Fruit fly (Drosophila melanogaster): Measurements from ENCODE around the gene CG5707.

Gene CG5707

DNA sequence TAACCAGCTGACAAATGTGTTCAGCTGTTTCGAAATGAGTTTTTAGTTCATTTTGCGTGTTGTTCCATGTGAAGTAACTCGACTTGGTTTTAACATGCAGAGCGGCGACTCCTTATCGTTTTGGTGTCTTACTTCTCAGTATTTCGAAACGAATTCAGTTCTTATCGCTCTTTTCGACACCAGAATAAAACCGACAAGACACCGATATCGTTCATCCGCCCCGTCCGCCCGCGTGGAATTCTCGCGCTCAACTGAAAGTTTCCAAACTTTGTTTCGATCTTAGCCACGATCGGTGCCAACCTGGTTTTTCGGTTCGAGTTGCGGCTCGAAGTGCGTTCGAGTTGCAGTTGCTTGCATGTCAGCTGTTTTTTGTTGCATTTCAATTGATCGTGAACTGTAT, 28.4 kb downstream of the CG5707 start, which contains the start of gene CG15822 (continued):
- TF ChIP-seq sc (optimal IDR thresholded peaks at IDR 0.05) (no peak), sc (GFP tag; optimal IDR thresholded peaks at IDR 0.05) (no peak), gem (tag; optimal IDR thresholded peaks at IDR 0.05) (no peak), CG12769 (tag; optimal IDR thresholded peaks at IDR 0.05) (peak; percentile 11), sens-2 (GFP tag; IDR thresholded peaks at IDR 0.05) (no peak), Eip74EF (GFP tag; optimal IDR thresholded peaks at IDR 0.05) (no peak), PHDP (tag; optimal IDR thresholded peaks at IDR 0.05) (no peak), p53 (GFP tag; optimal IDR thresholded peaks at IDR 0.05) (no peak), CG12299 (tag; optimal IDR thresholded peaks at IDR 0.05) (no peak), da (GFP tag; optimal IDR thresholded peaks at IDR 0.05) (no peak), Adf1 (GFP tag; IDR thresholded peaks at IDR 0.05) (no peak), nom (GFP tag; optimal IDR thresholded peaks at IDR 0.05) (no peak)

- TF ChIP-seq disco-r (GFP tag; optimal IDR thresholded peaks at IDR 0.05): no peak
- TF ChIP-seq Pdp1 (GFP tag; optimal IDR thresholded peaks at IDR 0.05): peak in 1 of 2 experiments; percentile 33
- peak; percentile 55; the same call in 1 of the 2 replicates for TF ChIP-seq Drgx (GFP tag; IDR thresholded peaks at IDR 0.05)
- no peak for TF ChIP-seq ems (GFP tag; optimal IDR thresholded peaks at IDR 0.05)
- TF ChIP-seq bowl (GFP tag; IDR thresholded peaks at IDR 0.05): no peak
Observed at dm6 chr3L:2162623-2163022, 29.4 kb downstream of the CG5707 start.

DNA sequence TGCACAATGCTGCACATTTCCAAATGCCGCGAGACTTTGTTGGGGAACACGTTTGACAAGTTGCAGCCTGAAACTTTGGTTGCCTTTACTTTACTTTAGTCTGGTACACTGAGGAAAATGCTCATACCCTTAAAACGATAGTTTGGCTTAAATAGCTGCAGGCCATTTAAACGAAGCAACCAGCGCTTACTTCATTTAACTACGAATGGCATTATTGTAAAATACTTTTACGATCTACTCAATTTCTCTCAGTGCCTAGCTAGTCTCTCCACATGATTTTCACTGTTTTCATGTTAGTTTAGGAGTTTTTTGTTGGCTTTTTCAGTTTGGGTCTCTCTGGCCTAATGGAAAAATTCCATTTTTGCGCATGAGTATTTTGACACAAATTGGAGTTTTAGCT, 30.0 kb downstream of the CG5707 start:
- peak; percentile 83 for TF ChIP-seq E2f1 (GFP tag; IDR thresholded peaks at IDR 0.05)
- peak; percentile 74 for TF ChIP-seq lab (GFP tag; optimal IDR thresholded peaks at IDR 0.05)
- peak; percentile 16 for TF ChIP-seq CG2120 (GFP tag; optimal IDR thresholded peaks at IDR 0.05)
- peak; percentile 65 for TF ChIP-seq Nf-YA (GFP tag; IDR thresholded peaks at IDR 0.05)
- peak; percentile 51 for TF ChIP-seq CG1602 (GFP tag; optimal IDR thresholded peaks at IDR 0.05)
- TF ChIP-seq Sry-δ (GFP tag; optimal IDR thresholded peaks at IDR 0.05): peak; percentile 36
- TF ChIP-seq Chrac-16 (GFP tag; optimal IDR thresholded peaks at IDR 0.05): peak; percentile 48
- peak; percentile 70 for TF ChIP-seq pum (GFP tag; optimal IDR thresholded peaks at IDR 0.05)
- peak; percentile 8 for TF ChIP-seq CG13624 (GFP tag; optimal IDR thresholded peaks at IDR 0.05)
- TF ChIP-seq mirr (GFP tag; optimal IDR thresholded peaks at IDR 0.05): no peak
- peak; percentile 87 for TF ChIP-seq H15 (GFP tag; IDR thresholded peaks at IDR 0.05)
- no peak for TF ChIP-seq CG13894 (tag; optimal IDR thresholded peaks at IDR 0.05)
- peak; percentile 18 for TF ChIP-seq CG7987 (GFP tag; optimal IDR thresholded peaks at IDR 0.05)
- no peak for TF ChIP-seq kay (GFP tag; optimal IDR thresholded peaks at IDR 0.05)
- peak; percentile 15 for TF ChIP-seq CG2202 (tag; optimal IDR thresholded peaks at IDR 0.05)
- no peak for TF ChIP-seq crol (GFP tag; IDR thresholded peaks at IDR 0.05)
- TF ChIP-seq YL-1 (GFP tag; optimal IDR thresholded peaks at IDR 0.05): no peak
- peak; percentile 87 for TF ChIP-seq zfh1 (GFP tag; IDR thresholded peaks at IDR 0.05)
- TF ChIP-seq CG17328 (GFP tag; IDR thresholded peaks at IDR 0.05): peak; percentile 91
- TF ChIP-seq gce (GFP tag; IDR thresholded peaks at IDR 0.05): peak; percentile 88
- peak; percentile 55 for TF ChIP-seq CG7556 (GFP tag; optimal IDR thresholded peaks at IDR 0.05)
- peak; percentile 83 for TF ChIP-seq CG4820 (GFP tag; optimal IDR thresholded peaks at IDR 0.05)
- TF ChIP-seq CG13775 (GFP tag; optimal IDR thresholded peaks at IDR 0.05): peak; percentile 32
- peak; percentile 67 for TF ChIP-seq CoRest (tag; optimal IDR thresholded peaks at IDR 0.05)
- TF ChIP-seq CG10147 (GFP tag; optimal IDR thresholded peaks at IDR 0.05): peak; percentile 55
- TF ChIP-seq lola (GFP tag; optimal IDR thresholded peaks at IDR 0.05): peak in 1 of 3 experiments; percentile 58
- TF ChIP-seq CG31388 (GFP tag; optimal IDR thresholded peaks at IDR 0.05): peak; percentile 48
- peak; percentile 71 for TF ChIP-seq Gug (GFP tag; IDR thresholded peaks at IDR 0.05)
- peak; percentile 69 for TF ChIP-seq unpg (GFP tag; optimal IDR thresholded peaks at IDR 0.05)
- no peak for TF ChIP-seq Scr (GFP tag; IDR thresholded peaks at IDR 0.05; ENCODE audit: partially characterized antibody)
- TF ChIP-seq CG12659 (GFP tag; optimal IDR thresholded peaks at IDR 0.05): peak; percentile 49
- no peak for TF ChIP-seq emc (GFP tag; optimal IDR thresholded peaks at IDR 0.05)
